Worm (Caenorhabditis elegans): ENCODE results near the gene mig-23.
A peak's percentile ranks its signal among the peaks of the same experiment; 100 is the strongest.

mig-23 gene

ce11 chrX:5948769-5949168 is at the start of gene mig-23:
Gene mig-23, minus strand, starts transcription at chrX:5948869.
- TF ChIP-seq efl-3 (GFP tag; optimal IDR thresholded peaks at IDR 0.05) (no peak), tlp-1 (tag; optimal IDR thresholded peaks at IDR 0.05) (no peak), nhr-19 (GFP tag; conservative IDR thresholded peaks at IDR 0.05) (no peak), lin-14 (GFP tag; optimal IDR thresholded peaks at IDR 0.05) (no peak), fos-1 (tag; optimal IDR thresholded peaks at IDR 0.05) (no peak), skn-1 (tag; optimal IDR thresholded peaks at IDR 0.05) (no peak), jun-1 (tag; optimal IDR thresholded peaks at IDR 0.05) (no peak), ceh-8 (GFP tag; optimal IDR thresholded peaks at IDR 0.05) (no peak), pag-3 (tag; optimal IDR thresholded peaks at IDR 0.05; ENCODE audit: borderline replicate concordance, insufficient read depth) (no peak), egl-27 (tag; optimal IDR thresholded peaks at IDR 0.05) (no peak), nhr-84 (tag; optimal IDR thresholded peaks at IDR 0.05) (no peak)

DNA sequence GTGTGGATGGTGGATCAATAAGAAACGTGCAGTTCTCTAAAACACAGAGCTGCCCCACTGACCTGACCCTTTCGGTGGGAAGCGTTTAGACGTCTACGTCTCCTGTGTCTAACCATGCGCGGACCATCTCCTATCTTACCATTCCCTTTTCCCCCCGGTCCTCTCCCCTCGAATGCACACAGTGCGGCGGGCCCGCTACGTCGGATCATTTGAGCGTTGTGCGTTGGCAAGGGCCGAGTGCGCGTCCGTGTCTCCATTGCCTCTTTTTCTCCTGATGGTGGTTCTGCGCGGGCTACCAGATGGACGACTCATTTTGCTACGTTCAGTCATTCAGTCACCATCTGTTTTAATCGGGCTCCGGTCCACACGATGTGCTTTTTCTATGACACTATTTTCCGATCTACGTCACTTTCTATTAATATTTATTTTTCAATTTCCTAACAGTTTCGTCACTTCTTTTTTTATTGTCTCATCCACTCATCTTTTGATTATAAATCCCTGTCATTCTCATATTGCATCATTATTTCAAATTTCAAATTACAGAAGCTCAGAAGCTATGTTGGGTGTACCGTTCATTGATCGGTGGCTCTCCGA is 47.0 kb upstream of the mig-23 start, which contains the start of gene inx-3:
Gene inx-3, plus strand, starts transcription at position 544 of the 594 bp plus-strand sequence.
- TF ChIP-seq ets-5 (GFP tag; IDR thresholded peaks at IDR 0.05): no peak
- no peak for TF ChIP-seq ceh-90 (tag; optimal IDR thresholded peaks at IDR 0.05)
- no peak for TF ChIP-seq nhr-76 (tag; optimal IDR thresholded peaks at IDR 0.05)
- no peak for TF ChIP-seq C16A3.4 (tag; optimal IDR thresholded peaks at IDR 0.05)
- no peak for TF ChIP-seq unc-130 (tag; optimal IDR thresholded peaks at IDR 0.05)
- TF ChIP-seq mdl-1 (tag; optimal IDR thresholded peaks at IDR 0.05): no peak

- no peak for TF ChIP-seq ama-1 (optimal IDR thresholded peaks at IDR 0.05)
- TF ChIP-seq C16A3.4 (tag; optimal IDR thresholded peaks at IDR 0.05): no peak
These were observed 45.3 kb upstream of the mig-23 start for ce11 chrX:5994004-5994403.

ce11 chrX:5992770-5993169 is 44.1 kb upstream of the mig-23 start, which contains the start of gene F22F4.5:
Gene F22F4.5, minus strand, starts transcription at chrX:5992870.
- no peak for TF ChIP-seq efl-1 (optimal IDR thresholded peaks at IDR 0.05)
- peak in 1 of 2 experiments; percentile 33 for TF ChIP-seq efl-1 (GFP tag; optimal IDR thresholded peaks at IDR 0.05 in 1 of 2)
- TF ChIP-seq hlh-17 (GFP tag; optimal IDR thresholded peaks at IDR 0.05; ENCODE audit: borderline replicate concordance): no peak
- no peak for TF ChIP-seq lin-35 (GFP tag; optimal IDR thresholded peaks at IDR 0.05)

DNA sequence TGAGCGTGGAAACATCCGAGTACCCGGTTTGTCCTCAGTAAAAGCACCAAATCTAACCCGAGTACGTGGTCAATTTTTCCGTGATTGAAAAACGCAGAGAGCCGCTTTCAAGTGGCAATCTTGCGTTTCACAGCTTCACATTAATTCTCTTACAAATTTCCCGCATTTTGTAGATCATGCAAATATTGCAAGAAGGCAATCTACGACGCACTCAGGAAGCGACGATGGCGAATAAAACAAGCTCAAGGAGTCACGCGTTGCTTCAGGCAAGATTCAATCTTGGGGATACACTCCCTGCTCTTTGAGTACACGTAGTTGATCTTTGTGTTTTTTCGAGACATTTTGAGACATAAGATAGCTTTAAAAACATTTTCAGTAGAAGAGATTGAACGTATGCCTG is 39.2 kb upstream of the mig-23 start:
- TF ChIP-seq lin-14 (GFP tag; optimal IDR thresholded peaks at IDR 0.05) (peak; percentile 53), efl-1 (optimal IDR thresholded peaks at IDR 0.05) (no peak), efl-1 (GFP tag; optimal IDR thresholded peaks at IDR 0.05 in 1 of 2) (no peak), swsn-7 (tag; optimal IDR thresholded peaks at IDR 0.05) (no peak), fkh-10 (GFP tag; optimal IDR thresholded peaks at IDR 0.05) (peak; percentile 4), nhr-71 (tag; optimal IDR thresholded peaks at IDR 0.05) (no peak), zag-1 (tag; optimal IDR thresholded peaks at IDR 0.05) (no peak)

ce11 chrX:5985720-5986119 is 37.1 kb upstream of the mig-23 start:
- no peak for TF ChIP-seq efl-1 (optimal IDR thresholded peaks at IDR 0.05)
- peak in 1 of 2 experiments; percentile 17 for TF ChIP-seq efl-1 (GFP tag; optimal IDR thresholded peaks at IDR 0.05 in 1 of 2)
- no peak for TF ChIP-seq nhr-84 (tag; optimal IDR thresholded peaks at IDR 0.05)
- TF ChIP-seq nhr-85 (tag): no peak
- TF ChIP-seq elt-2 (tag; optimal IDR thresholded peaks at IDR 0.05): peak; percentile 72

DNA sequence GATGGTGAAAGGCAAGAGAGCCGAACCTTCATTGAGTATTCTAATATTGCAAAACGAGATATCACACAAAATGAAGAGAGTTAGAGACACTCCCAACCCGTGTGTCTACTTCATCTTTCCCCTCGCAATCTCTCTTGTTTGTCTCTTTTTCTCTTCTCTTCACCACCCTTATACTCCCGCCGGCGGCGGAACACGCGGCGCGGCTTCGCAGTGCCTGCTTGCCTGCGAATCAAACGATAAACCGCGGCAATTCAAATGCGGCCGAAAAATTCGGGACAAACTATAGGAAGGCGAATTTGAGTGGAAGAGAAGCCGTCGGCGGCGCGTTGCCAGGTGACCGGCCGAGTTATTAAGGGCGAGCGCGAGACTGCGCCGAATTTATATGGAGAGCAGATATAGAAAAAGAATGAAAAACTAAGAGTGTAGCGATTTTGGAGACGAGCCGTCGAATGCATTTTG is 35.9 kb upstream of the mig-23 start, which contains the start of gene klp-13:
Gene klp-13, plus strand, starts transcription at position 409 of the 459 bp plus-strand sequence.
- TF ChIP-seq unc-30 (tag; optimal IDR thresholded peaks at IDR 0.05) (no peak), blmp-1 (tag; optimal IDR thresholded peaks at IDR 0.05) (peak; percentile 81), fkh-8 (tag; optimal IDR thresholded peaks at IDR 0.05) (peak; percentile 98), dpl-1 (GFP tag; optimal IDR thresholded peaks at IDR 0.05) (peak; percentile 89 to 93 (median 90)), ztf-11 (tag; optimal IDR thresholded peaks at IDR 0.05) (peak in 1 of 2 experiments; percentile 61), nhr-28 (tag; optimal IDR thresholded peaks at IDR 0.05) (no peak), nhr-11 (tag; optimal IDR thresholded peaks at IDR 0.05) (peak; percentile 53), ceh-88 (GFP tag; IDR thresholded peaks at IDR 0.05) (no peak), tbx-2 (tag; optimal IDR thresholded peaks at IDR 0.05) (peak; percentile 89), lin-35 (GFP tag; optimal IDR thresholded peaks at IDR 0.05) (peak; percentile 92 to 97), skn-1 (tag; optimal IDR thresholded peaks at IDR 0.05) (peak; percentile 87), grh-1 (GFP tag; IDR thresholded peaks at IDR 0.05) (no peak), hlh-4 (tag; optimal IDR thresholded peaks at IDR 0.05) (no peak), sox-4 (tag; optimal IDR thresholded peaks at IDR 0.05) (peak; percentile 65), ama-1 (optimal IDR thresholded peaks at IDR 0.05) (peak; percentile 2), mdl-1 (tag; optimal IDR thresholded peaks at IDR 0.05) (peak in 1 of 2 experiments; percentile 86), F16B12.6 (tag; optimal IDR thresholded peaks at IDR 0.05) (peak; percentile 29)
